Worm (Caenorhabditis elegans): ENCODE measurements around the gene C29E4.14.

DNA sequence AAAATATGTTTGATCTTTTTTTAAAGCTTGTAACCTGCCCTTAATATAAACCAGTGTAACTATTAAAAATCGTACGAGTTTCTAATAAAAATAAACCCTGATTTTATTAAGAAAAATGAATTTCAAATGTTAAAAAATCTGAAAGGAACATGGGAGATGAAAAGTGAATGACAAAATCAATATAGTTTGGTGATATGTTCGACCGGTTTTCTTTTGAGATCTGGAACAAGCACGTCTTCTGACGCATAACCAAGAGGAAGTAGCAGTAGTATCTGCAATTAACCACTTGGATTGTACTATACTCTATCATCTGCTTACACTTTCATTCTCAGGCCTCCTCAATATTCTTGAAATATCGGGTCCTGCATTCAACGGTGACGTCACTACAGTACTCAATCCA is 42.8 kb upstream of the C29E4.14 start:
- TF ChIP-seq him-1 (tag; optimal IDR thresholded peaks at IDR 0.05) (no peak), W03F9.2 (tag; optimal IDR thresholded peaks at IDR 0.05) (no peak), dao-5 (tag; optimal IDR thresholded peaks at IDR 0.05) (no peak)
